Worm (Caenorhabditis elegans) whole organism, L1 larva: Measurements from ENCODE around the gene coh-4.

Experiments
- C04F5.9 ChIP-seq: sonication (generic microtip); optimal IDR thresholded peaks from 2 replicates; lab custom pipeline; 2016; ENCODE audit warnings: missing genetic modification characterization, missing compliant biosample characterization
- C34B4.2 ChIP-seq: sonication (generic microtip); optimal IDR thresholded peaks from 2 replicates; lab custom pipeline; 2017; ENCODE audit warnings: mild to moderate bottlenecking, missing genetic modification characterization, missing compliant biosample characterization
- F16B12.6 ChIP-seq: fragments of 150-350 bp; optimal IDR thresholded peaks from 2 replicates; lab custom pipeline; 2014; ENCODE audit warnings: missing biosample characterization, missing genetic modification characterization
- aly-2 ChIP-seq: fragments of 150-350 bp; optimal IDR thresholded peaks from 2 replicates; lab custom pipeline; 2014; ENCODE audit warnings: missing biosample characterization, missing genetic modification characterization
- ama-1 ChIP-seq: fragments of 150-350 bp; optimal IDR thresholded peaks from 2 replicates; lab custom pipeline; 2014
- blmp-1 ChIP-seq: fragments of 150-350 bp; optimal IDR thresholded peaks from 2 replicates; lab custom pipeline; 2014; ENCODE audit warnings: missing biosample characterization, missing genetic modification characterization
- ceh-63 ChIP-seq: fragments of 200-800 bp; sonication (Bioruptor generic); optimal IDR thresholded peaks from 2 replicates; lab custom pipeline; 2018; ENCODE audit warnings: mild to moderate bottlenecking, missing genetic modification characterization, missing compliant biosample characterization
- ceh-8 ChIP-seq: fragments of 200-800 bp; sonication (Bioruptor generic); optimal IDR thresholded peaks from 2 replicates; lab custom pipeline; 2018; ENCODE audit warnings: mild to moderate bottlenecking, missing genetic modification characterization, moderate library complexity, missing compliant biosample characterization
- ceh-88 ChIP-seq: fragments of 200-800 bp; sonication (Bioruptor generic); IDR thresholded peaks from 2 replicates; pipeline ENCODE4 v1.3.6; 2022; ENCODE audit warnings: missing genetic modification characterization, missing compliant biosample characterization
- ces-1 ChIP-seq: fragments of 150-350 bp; optimal IDR thresholded peaks from 2 replicates; lab custom pipeline; 2014; ENCODE audit warnings: missing biosample characterization, missing genetic modification reagents, missing genetic modification characterization
- dpl-1 ChIP-seq, 3 experiments: fragments of 150-350 bp in 2 of 3; sonication (generic microtip) in 1 of 3; optimal IDR thresholded peaks; 2 replicates each; lab custom pipeline; 2014 to 2017; ENCODE audit warnings: missing biosample characterization in 3 of 3, missing genetic modification characterization in 3 of 3, missing genetic modification reagents in 3 of 3
- dsc-1 ChIP-seq: sonication (generic microtip); optimal IDR thresholded peaks from 2 replicates; lab custom pipeline; 2016; ENCODE audit warnings: mild to moderate bottlenecking, missing genetic modification characterization, missing compliant biosample characterization
- efl-1 ChIP-seq, 4 experiments: fragments of 150-350 bp; optimal IDR thresholded peaks in 3 of 4; peaks in 1 of 4; 1 replicate in 1 of 4; 2 replicates in 3 of 4; lab custom pipeline; 2014; ENCODE audit warnings: missing biosample characterization in 2 of 4, missing genetic modification characterization in 2 of 4, missing genetic modification reagents in 2 of 4
- efl-3 ChIP-seq: fragments of 200-800 bp; sonication (Bioruptor generic); optimal IDR thresholded peaks from 2 replicates; lab custom pipeline; 2018; ENCODE audit warnings: mild to moderate bottlenecking, missing genetic modification characterization, missing compliant biosample characterization
- egl-27 ChIP-seq, 2 experiments: fragments of 150-350 bp in 1 of 2; sonication (generic microtip); optimal IDR thresholded peaks; 3 replicates each; lab custom pipeline; 2017 to 2018; ENCODE audit warnings: missing biosample characterization in 2 of 2, missing genetic modification characterization in 2 of 2, missing genetic modification reagents in 2 of 2
- elt-3 ChIP-seq, 6 experiments: fragments of 150-350 bp in 1 of 6; sonication (generic microtip); optimal IDR thresholded peaks; 2 replicates each; lab custom pipeline; 2017 to 2018; ENCODE audit warnings: missing biosample characterization in 6 of 6, missing genetic modification characterization in 6 of 6, inconsistent platforms in 1 of 6
- ets-5 ChIP-seq: fragments of 200-800 bp; sonication (Bioruptor generic); IDR thresholded peaks from 2 replicates; pipeline ENCODE4 v1.3.6; 2022; ENCODE audit warnings: missing genetic modification characterization, missing compliant biosample characterization
- fkh-10 ChIP-seq: sonication (generic microtip); optimal IDR thresholded peaks from 2 replicates; lab custom pipeline; 2017; ENCODE audit warnings: missing biosample characterization, missing genetic modification reagents, missing genetic modification characterization
- grh-1 ChIP-seq: fragments of 200-800 bp; sonication (Bioruptor generic); IDR thresholded peaks from 2 replicates; pipeline ENCODE4 v1.3.6; 2022; ENCODE audit warnings: missing genetic modification reagents, missing genetic modification characterization, missing compliant biosample characterization
- hpl-2 ChIP-seq: fragments of 150-350 bp; optimal IDR thresholded peaks from 2 replicates; lab custom pipeline; 2014; ENCODE audit warnings: missing biosample characterization, missing genetic modification reagents, missing genetic modification characterization
- lin-14 ChIP-seq: fragments of 200-800 bp; sonication (Bioruptor generic); optimal IDR thresholded peaks from 2 replicates; lab custom pipeline; 2018; ENCODE audit warnings: mild to moderate bottlenecking, missing genetic modification characterization, moderate library complexity, missing compliant biosample characterization
- lin-15B ChIP-seq: fragments of 150-350 bp; sonication (generic microtip); optimal IDR thresholded peaks from 3 replicates; lab custom pipeline; 2014; ENCODE audit warnings: missing biosample characterization, missing genetic modification characterization
- lin-35 ChIP-seq, 2 experiments: fragments of 150-350 bp; optimal IDR thresholded peaks; 2 replicates each; lab custom pipeline; 2014; ENCODE audit warnings: missing biosample characterization in 2 of 2, missing genetic modification characterization in 2 of 2, missing genetic modification reagents in 2 of 2
- lin-39 ChIP-seq: fragments of 150-350 bp; optimal IDR thresholded peaks from 2 replicates; lab custom pipeline; 2014; ENCODE audit warnings: missing biosample characterization, missing genetic modification reagents, missing genetic modification characterization
- mab-9 ChIP-seq: fragments of 200-800 bp; sonication (Bioruptor generic); IDR thresholded peaks from 2 replicates; pipeline ENCODE4 v1.3.6; 2022; ENCODE audit warnings: missing genetic modification reagents, missing genetic modification characterization, missing compliant biosample characterization
- mdl-1 ChIP-seq, 2 experiments: fragments of 150-350 bp; optimal IDR thresholded peaks; 2 replicates each; lab custom pipeline; 2014 to 2017; ENCODE audit warnings: missing biosample characterization in 2 of 2, missing genetic modification characterization in 2 of 2, inconsistent platforms in 1 of 2
- mef-2 ChIP-seq: fragments of 150-350 bp; optimal IDR thresholded peaks from 2 replicates; lab custom pipeline; 2014; ENCODE audit warnings: missing biosample characterization, missing genetic modification characterization
- mep-1 ChIP-seq: fragments of 150-350 bp; optimal IDR thresholded peaks from 2 replicates; lab custom pipeline; 2014; ENCODE audit warnings: missing biosample characterization, missing genetic modification characterization
- nhr-11 ChIP-seq: fragments of 150-350 bp; optimal IDR thresholded peaks from 2 replicates; lab custom pipeline; 2014; ENCODE audit warnings: missing biosample characterization, missing genetic modification characterization
- nhr-19 ChIP-seq: fragments of 200-800 bp; sonication (Bioruptor generic); conservative IDR thresholded peaks from 2 replicates; pipeline ENCODE4 v1.3.6; 2022; ENCODE audit warnings: missing genetic modification characterization, missing compliant biosample characterization
- nhr-20 ChIP-seq: sonication (generic microtip); optimal IDR thresholded peaks from 2 replicates; lab custom pipeline; 2016; ENCODE audit warnings: mild to moderate bottlenecking, missing genetic modification characterization, missing compliant biosample characterization
- nhr-28 ChIP-seq: fragments of 150-350 bp; optimal IDR thresholded peaks from 2 replicates; lab custom pipeline; 2014; ENCODE audit warnings: missing biosample characterization, missing genetic modification characterization
- nhr-47 ChIP-seq: sonication (generic microtip); optimal IDR thresholded peaks from 2 replicates; lab custom pipeline; 2016; ENCODE audit warnings: mild to moderate bottlenecking, missing genetic modification characterization, moderate library complexity, missing compliant biosample characterization
- nhr-71 ChIP-seq: sonication (generic microtip); optimal IDR thresholded peaks from 2 replicates; lab custom pipeline; 2016; ENCODE audit warnings: mild to moderate bottlenecking, missing genetic modification characterization, moderate library complexity, missing compliant biosample characterization
- nhr-76 ChIP-seq: sonication (generic microtip); optimal IDR thresholded peaks from 2 replicates; lab custom pipeline; 2017; ENCODE audit warnings: missing biosample characterization, missing genetic modification characterization
- nhr-85 ChIP-seq: sonication (generic microtip); peaks from one replicate; lab custom pipeline; 2016; ENCODE audit warnings: missing genetic modification characterization, inconsistent platforms, missing compliant biosample characterization
- pag-3 ChIP-seq: sonication (generic microtip); optimal IDR thresholded peaks from 2 replicates; lab custom pipeline; 2017; ENCODE audit warnings: missing genetic modification characterization, mild to moderate bottlenecking, missing compliant biosample characterization, antibody characterized with exemption, borderline replicate concordance; ENCODE audit not compliant: insufficient read depth
- skn-1 ChIP-seq: fragments of 150-350 bp; optimal IDR thresholded peaks from 2 replicates; lab custom pipeline; 2014; ENCODE audit warnings: missing biosample characterization, missing genetic modification characterization
- snpc-4 ChIP-seq: fragments of 150-350 bp; optimal IDR thresholded peaks from 2 replicates; lab custom pipeline; 2014; ENCODE audit warnings: missing biosample characterization, missing genetic modification characterization
- snu-23 ChIP-seq: sonication (generic microtip); optimal IDR thresholded peaks from 2 replicates; lab custom pipeline; 2016; ENCODE audit warnings: missing genetic modification characterization, missing compliant biosample characterization
- sox-4 ChIP-seq: sonication (generic microtip); optimal IDR thresholded peaks from 2 replicates; lab custom pipeline; 2016; ENCODE audit warnings: missing genetic modification characterization, missing compliant biosample characterization
- swsn-7 ChIP-seq: sonication (generic microtip); optimal IDR thresholded peaks from 2 replicates; lab custom pipeline; 2016; ENCODE audit warnings: missing genetic modification characterization, missing compliant biosample characterization
- tlp-1 ChIP-seq: fragments of 150-350 bp; optimal IDR thresholded peaks from 2 replicates; lab custom pipeline; 2014; ENCODE audit warnings: missing biosample characterization, missing genetic modification characterization
- unc-62 ChIP-seq: fragments of 150-350 bp; optimal IDR thresholded peaks from 2 replicates; lab custom pipeline; 2014; ENCODE audit warnings: missing biosample characterization, missing genetic modification reagents, missing genetic modification characterization
- unc-98 ChIP-seq: fragments of 200-800 bp; sonication (Bioruptor generic); IDR thresholded peaks from 2 replicates; pipeline ENCODE4 v1.3.6; 2022; ENCODE audit warnings: missing genetic modification characterization, missing compliant biosample characterization
- vab-15 ChIP-seq: sonication (generic microtip); optimal IDR thresholded peaks from 2 replicates; lab custom pipeline; 2017; ENCODE audit warnings: missing genotype, mild to moderate bottlenecking, missing genetic modification characterization, missing compliant biosample characterization
- zip-4 ChIP-seq: fragments of 200-800 bp; sonication (Bioruptor generic); optimal IDR thresholded peaks from 2 replicates; lab custom pipeline; 2018; ENCODE audit warnings: mild to moderate bottlenecking, missing genetic modification characterization, moderate library complexity, missing compliant biosample characterization
- ztf-4 ChIP-seq: fragments of 150-350 bp; optimal IDR thresholded peaks from 2 replicates; lab custom pipeline; 2014; ENCODE audit warnings: missing biosample characterization, missing genetic modification characterization

Gene coh-4

ce11 chrV:4194587-4195211, 19.3 kb upstream of the coh-4 start, which contains the start of gene Y45G5AM.9 (continued):
- no peak for TF ChIP-seq C34B4.2
- TF ChIP-seq unc-98 (GFP tag; lab: Robert Waterston, UW), result no peak
- no peak for TF ChIP-seq nhr-76 (tag; lab: Kevin White, UChicago)
- peak; percentile 89 for TF ChIP-seq nhr-47 (tag; lab: Kevin White, UChicago)
- no peak for TF ChIP-seq ces-1 (GFP tag; lab: Kevin White, UChicago)
- peak; percentile 84 for TF ChIP-seq dsc-1 (tag; lab: Kevin White, UChicago)
- TF ChIP-seq snu-23, result peak; percentile 87
- 0 out of 2 replicates have a peak, but pooled peaks have one; percentile 26 for TF ChIP-seq mab-9 (GFP tag; lab: Robert Waterston, UW)
- TF ChIP-seq lin-15B (tag; lab: Kevin White, UChicago), result peak; percentile 14
- no peak for TF ChIP-seq vab-15 (tag; lab: Kevin White, UChicago)
- peak in 1 of 2 experiments; percentile 77 for TF ChIP-seq mdl-1 (tag; optimal IDR thresholded peaks at IDR 0.05; lab: Kevin White, UChicago)
- no peak for TF ChIP-seq unc-62 (GFP tag; lab: Kevin White, UChicago)
- TF ChIP-seq nhr-28, result no peak
- TF ChIP-seq nhr-19 (GFP tag; lab: Robert Waterston, UW), result peak; percentile 77
- TF ChIP-seq ztf-4 (tag; lab: Kevin White, UChicago), result no peak
- TF ChIP-seq sox-4 (tag; lab: Kevin White, UChicago), result peak; percentile 54
- peak; percentile 80 for TF ChIP-seq mep-1 (tag; lab: Kevin White, UChicago)
- TF ChIP-seq ceh-8 (GFP tag; lab: Kevin White, UChicago), result peak; percentile 19
- no peak for TF ChIP-seq ets-5 (GFP tag; lab: Robert Waterston, UW)
- no peak for TF ChIP-seq lin-14 (GFP tag; lab: Kevin White, UChicago)
- peak; percentile 88 for TF ChIP-seq nhr-85 (tag; lab: Kevin White, UChicago)
- TF ChIP-seq efl-1 (optimal IDR thresholded peaks at IDR 0.05; lab: Kevin White, UChicago), result peak; percentile 83
- TF ChIP-seq efl-1 (GFP tag; optimal IDR thresholded peaks at IDR 0.05 in 1 of 2; lab: Kevin White, UChicago), result peak; percentile 75 to 98
- no peak for TF ChIP-seq egl-27 (tag; optimal IDR thresholded peaks at IDR 0.05; lab: Kevin White, UChicago)
- peak; percentile 59 for TF ChIP-seq zip-4 (GFP tag; lab: Kevin White, UChicago)
- TF ChIP-seq ama-1 (lab: Kevin White, UChicago), result no peak
- no peak for TF ChIP-seq tlp-1 (tag; lab: Kevin White, UChicago)
- TF ChIP-seq nhr-20, result peak; percentile 82
- peak; percentile 67 for TF ChIP-seq skn-1 (tag; lab: Kevin White, UChicago)
- peak; percentile 61 for TF ChIP-seq snpc-4 (tag; lab: Kevin White, UChicago)
- TF ChIP-seq blmp-1 (tag; lab: Kevin White, UChicago), result peak; percentile 43
- TF ChIP-seq efl-3 (GFP tag; lab: Kevin White, UChicago), result no peak
- no peak for TF ChIP-seq aly-2 (tag; lab: Kevin White, UChicago)
- peak; percentile 9 for TF ChIP-seq nhr-11 (tag; lab: Kevin White, UChicago)

- TF ChIP-seq nhr-71 (peak; percentile 62), swsn-7 (no peak), dpl-1 (GFP tag; optimal IDR thresholded peaks at IDR 0.05; lab: Kevin White, UChicago) (peak in 2 of 3 experiments; percentile 14 to 41), nhr-20 (peak; percentile 62), ceh-63 (no peak), C04F5.9 (no peak), efl-3 (GFP tag; lab: Kevin White, UChicago) (no peak), hpl-2 (GFP tag; lab: Kevin White, UChicago) (no peak), unc-98 (GFP tag; lab: Robert Waterston, UW) (no peak), tlp-1 (tag; lab: Kevin White, UChicago) (no peak), mef-2 (tag; lab: Kevin White, UChicago) (no peak), F16B12.6 (tag; lab: Kevin White, UChicago) (no peak), ceh-88 (no peak), lin-35 (GFP tag; optimal IDR thresholded peaks at IDR 0.05; lab: Kevin White, UChicago) (peak; percentile 8 to 70), unc-62 (GFP tag; lab: Kevin White, UChicago) (no peak), pag-3 (tag; lab: Kevin White, UChicago) (no peak), nhr-28 (no peak), lin-39 (tag; lab: Kevin White, UChicago) (no peak), ces-1 (GFP tag; lab: Kevin White, UChicago) (no peak), elt-3 (tag; optimal IDR thresholded peaks at IDR 0.05; lab: Kevin White, UChicago) (peak in 1 of 6 experiments; percentile 44), fkh-10 (no peak), mdl-1 (tag; optimal IDR thresholded peaks at IDR 0.05; lab: Kevin White, UChicago) (no peak), grh-1 (GFP tag; lab: Robert Waterston, UW) (peak; percentile 88), ztf-4 (tag; lab: Kevin White, UChicago) (no peak)
These were observed 17.4 kb upstream of the coh-4 start for ce11 chrV:4192688-4193471.
